Fruit fly (Drosophila melanogaster): ENCODE results near the gene sds22.
A peak's percentile ranks its signal among the peaks of the same experiment; 100 is the strongest.

The sds22 gene

dm6 chr3R:17422102-17422501 lies 30.7 kb downstream of the sds22 start, which contains the start of gene CG14332:
CG14332 (minus strand) TSS chr3R:17422202.
- TF ChIP-seq CG31441 (GFP tag; IDR thresholded peaks at IDR 0.05) (no peak), CG16779 (GFP tag; IDR thresholded peaks at IDR 0.05) (no peak), HHEX (GFP tag; optimal IDR thresholded peaks at IDR 0.05) (no peak), MESR4 (GFP tag; optimal IDR thresholded peaks at IDR 0.05) (no peak), h (optimal IDR thresholded peaks at IDR 0.05) (no peak), Optix (GFP tag; IDR thresholded peaks at IDR 0.05) (no peak), ara (GFP tag; IDR thresholded peaks at IDR 0.05) (no peak)

dm6 chr3R:17425417-17425915 lies 34.1 kb downstream of the sds22 start, which contains the start of gene cysu:
cysu (plus strand) TSS chr3R:17425768.
- TF ChIP-seq zen2 (GFP tag; IDR thresholded peaks at IDR 0.05; ENCODE audit: partially characterized antibody) (peak; percentile 44; the same call in 1 of the 3 replicates), CG31224 (GFP tag; IDR thresholded peaks at IDR 0.05) (no peak), Adf1 (GFP tag; IDR thresholded peaks at IDR 0.05) (peak; percentile 87), Jarid2 (GFP tag; optimal IDR thresholded peaks at IDR 0.05) (peak; percentile 58), rib (GFP tag; IDR thresholded peaks at IDR 0.05) (no peak), chinmo (GFP tag; IDR thresholded peaks at IDR 0.05; ENCODE audit: partially characterized antibody) (peak; percentile 82; the same call in 1 of the 4 replicates), CG14965 (GFP tag; optimal IDR thresholded peaks at IDR 0.05; ENCODE audit: borderline replicate concordance) (no peak), z (GFP tag; IDR thresholded peaks at IDR 0.05) (peak; percentile 95), CG6175 (GFP tag; IDR thresholded peaks at IDR 0.05) (peak; percentile 63; the same call in 2 of the 3 replicates), gsb (GFP tag; IDR thresholded peaks at IDR 0.05) (no peak), zen (tag; optimal IDR thresholded peaks at IDR 0.05) (no peak)

DNA sequence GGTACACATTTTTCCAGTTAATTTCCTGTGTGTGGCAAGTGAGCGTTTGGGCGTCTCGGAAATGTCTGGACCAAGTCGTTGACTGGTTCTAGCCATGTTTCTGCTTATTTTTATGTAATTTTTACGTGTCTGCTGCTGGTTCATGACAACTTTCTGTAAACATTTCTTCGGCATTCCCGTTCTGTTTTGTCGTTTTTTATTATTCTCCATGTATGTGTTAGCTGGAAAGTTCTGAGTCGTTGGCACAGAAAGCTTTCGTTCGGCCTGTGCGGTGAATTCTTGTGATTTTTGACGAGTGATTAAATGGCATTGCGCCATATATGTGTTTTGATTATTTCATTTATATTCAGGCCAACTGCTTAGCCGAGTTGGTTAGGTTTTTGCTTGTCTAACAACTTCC lies 34.9 kb downstream of the sds22 start:
- no peak for TF ChIP-seq CG18476 (GFP tag; optimal IDR thresholded peaks at IDR 0.05)
- TF ChIP-seq Hand (GFP tag; optimal IDR thresholded peaks at IDR 0.05) = no peak
- TF ChIP-seq CG10431 (GFP tag; optimal IDR thresholded peaks at IDR 0.05) = peak; percentile 93

dm6 chr3R:17430481-17430880 lies 39.1 kb downstream of the sds22 start:
- TF ChIP-seq B-H1 (GFP tag; IDR thresholded peaks at IDR 0.05) (no peak), CG9932 (GFP tag; IDR thresholded peaks at IDR 0.05) (no peak), Drgx (GFP tag; IDR thresholded peaks at IDR 0.05) (peak; percentile 68)

dm6 chr3R:17433117-17433516 lies 41.7 kb downstream of the sds22 start:
- TF ChIP-seq CG11456 (GFP tag; IDR thresholded peaks at IDR 0.05) = 0 out of 3 replicates have a peak, but pooled peaks have one; percentile 9
- TF ChIP-seq Elba2 (GFP tag; optimal IDR thresholded peaks at IDR 0.05) = peak; percentile 31
- no peak for TF ChIP-seq CG12155 (GFP tag; optimal IDR thresholded peaks at IDR 0.05)

DNA sequence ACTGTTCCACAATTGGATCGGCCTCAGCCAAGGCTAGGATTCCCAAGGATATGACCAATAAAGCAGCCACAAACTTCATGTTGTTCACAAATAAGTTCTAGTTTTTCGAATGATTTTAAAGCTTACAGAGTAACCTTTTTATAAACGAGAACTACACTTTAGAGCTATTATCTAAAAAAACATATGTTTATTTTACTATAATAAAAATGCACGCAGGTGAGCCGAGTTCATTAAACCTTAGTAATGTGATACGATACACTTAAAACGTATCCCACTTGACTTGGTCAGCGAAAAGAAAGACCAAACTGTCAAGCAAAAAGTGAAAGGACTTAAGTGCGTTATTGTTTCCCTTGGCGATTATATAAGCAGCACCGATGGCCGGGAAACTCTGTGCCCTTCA lies 42.9 kb downstream of the sds22 start, which contains the start of gene CG44090:
TSS of gene CG44090 (minus strand) at position 101 of the 400 bp plus-strand sequence.
- TF ChIP-seq CG17385 (GFP tag; optimal IDR thresholded peaks at IDR 0.05) = no peak
- no peak for TF ChIP-seq bbx (GFP tag; IDR thresholded peaks at IDR 0.05; ENCODE audit: partially characterized antibody)
- no peak for TF ChIP-seq MBD-R2 (GFP tag; IDR thresholded peaks at IDR 0.05)
- no peak for TF ChIP-seq NC2α (GFP tag; optimal IDR thresholded peaks at IDR 0.05)
- no peak for TF ChIP-seq schlank (tag; optimal IDR thresholded peaks at IDR 0.05)
- no peak for TF ChIP-seq pum (GFP tag; optimal IDR thresholded peaks at IDR 0.05)
- TF ChIP-seq CG13775 (GFP tag; optimal IDR thresholded peaks at IDR 0.05) = no peak
- no peak for TF ChIP-seq CG7372 (GFP tag; IDR thresholded peaks at IDR 0.05)
- TF ChIP-seq Neu2 (GFP tag; optimal IDR thresholded peaks at IDR 0.05; ENCODE audit: borderline replicate concordance) = no peak
- TF ChIP-seq CG7271 (tag; optimal IDR thresholded peaks at IDR 0.05) = no peak
- no peak for TF ChIP-seq CG12391 (tag; optimal IDR thresholded peaks at IDR 0.05)
- TF ChIP-seq HLH54F (GFP tag; optimal IDR thresholded peaks at IDR 0.05) = no peak
- TF ChIP-seq Oli (tag; optimal IDR thresholded peaks at IDR 0.05) = no peak
- TF ChIP-seq CG14441 (GFP tag; IDR thresholded peaks at IDR 0.05) = no peak
- no peak for TF ChIP-seq CG17359 (tag; optimal IDR thresholded peaks at IDR 0.05)
- TF ChIP-seq CG11560 (tag; IDR thresholded peaks at IDR 0.05) = no peak
- TF ChIP-seq psq (GFP tag; optimal IDR thresholded peaks at IDR 0.05) = no peak

Data from whole organism, embryonic.